Worm (Caenorhabditis elegans) whole organism, L4/young adult: ENCODE results near the gene C17B7.5.
A peak's percentile ranks its signal among the peaks of the same experiment; 100 is the strongest.

ENCODE experiments used
- W03F9.2 ChIP-seq: fragments of 150-350 bp; optimal IDR thresholded peaks from 2 replicates; lab custom pipeline; 2014; ENCODE audit warnings: missing biosample characterization, missing genetic modification characterization
- dao-5 ChIP-seq: sonication (generic microtip); optimal IDR thresholded peaks from 2 replicates; lab custom pipeline; 2016; ENCODE audit warnings: missing genotype, missing genetic modification characterization, moderate library complexity, missing compliant biosample characterization
- him-1 ChIP-seq: sonication (generic microtip); optimal IDR thresholded peaks from 2 replicates; lab custom pipeline; 2016; ENCODE audit warnings: missing genotype, missing genetic modification reagents, missing genetic modification characterization, missing compliant biosample characterization

C17B7.5 gene

ce11 chrV:3333334-3333733 is at the start of gene C17B7.5:
Gene C17B7.5, plus strand, starts transcription at chrV:3333634.
- TF ChIP-seq dao-5 (tag; lab: Kevin White, UChicago) (no peak), W03F9.2 (tag; lab: Kevin White, UChicago) (no peak), him-1 (no peak)

- no peak for TF ChIP-seq him-1
- TF ChIP-seq dao-5 (tag; lab: Kevin White, UChicago), result no peak
- no peak for TF ChIP-seq W03F9.2 (tag; lab: Kevin White, UChicago)
Observed at ce11 chrV:3284629-3285028, 48.8 kb upstream of the C17B7.5 start, which contains the start of gene F35F10.5. Gene F35F10.5, plus strand, starts transcription at chrV:3284929.

ce11 chrV:3287330-3287729 is 46.1 kb upstream of the C17B7.5 start, which contains the start of gene F35F10.7:
Gene F35F10.7, minus strand, starts transcription at chrV:3287430.
- TF ChIP-seq him-1, result no peak
- no peak for TF ChIP-seq dao-5 (tag; lab: Kevin White, UChicago)
- no peak for TF ChIP-seq W03F9.2 (tag; lab: Kevin White, UChicago)

ce11 chrV:3288134-3288533 is 45.3 kb upstream of the C17B7.5 start:
- TF ChIP-seq W03F9.2 (tag; lab: Kevin White, UChicago) (no peak), dao-5 (tag; lab: Kevin White, UChicago) (no peak), him-1 (no peak)

ce11 chrV:3289267-3289666 is 44.2 kb upstream of the C17B7.5 start, which contains the start of gene F35F10.6:
Gene F35F10.6, minus strand, starts transcription at chrV:3289367.
- TF ChIP-seq W03F9.2 (tag; lab: Kevin White, UChicago), result no peak
- TF ChIP-seq him-1, result no peak
- no peak for TF ChIP-seq dao-5 (tag; lab: Kevin White, UChicago)

- TF ChIP-seq dao-5 (tag; lab: Kevin White, UChicago), result no peak
- TF ChIP-seq him-1, result no peak
- no peak for TF ChIP-seq W03F9.2 (tag; lab: Kevin White, UChicago)
Observed at ce11 chrV:3295368-3295767, 38.1 kb upstream of the C17B7.5 start.

ce11 chrV:3297764-3298163 is 35.7 kb upstream of the C17B7.5 start, which contains the start of gene srx-122:
Gene srx-122, minus strand, starts transcription at chrV:3297864.
- TF ChIP-seq dao-5 (tag; lab: Kevin White, UChicago), result no peak
- TF ChIP-seq him-1, result no peak
- TF ChIP-seq W03F9.2 (tag; lab: Kevin White, UChicago), result no peak

ce11 chrV:3299437-3299836 is 34.0 kb upstream of the C17B7.5 start:
- TF ChIP-seq W03F9.2 (tag; lab: Kevin White, UChicago) (no peak), him-1 (no peak), dao-5 (tag; lab: Kevin White, UChicago) (no peak)

- TF ChIP-seq him-1 (no peak), W03F9.2 (tag; lab: Kevin White, UChicago) (no peak), dao-5 (tag; lab: Kevin White, UChicago) (no peak)
Observed at ce11 chrV:3301898-3302297, 31.5 kb upstream of the C17B7.5 start, which contains the start of gene srbc-1. Gene srbc-1, minus strand, starts transcription at chrV:3301998.

- TF ChIP-seq dao-5 (tag; lab: Kevin White, UChicago) (no peak), him-1 (no peak), W03F9.2 (tag; lab: Kevin White, UChicago) (no peak)
Observed at ce11 chrV:3308169-3308568, 25.3 kb upstream of the C17B7.5 start, which contains the start of gene srbc-3. Gene srbc-3, plus strand, starts transcription at chrV:3308469.

ce11 chrV:3312067-3312666 is 21.3 kb upstream of the C17B7.5 start, which contains the start of gene arrd-18:
Gene arrd-18, minus strand, starts transcription at chrV:3312117.
- TF ChIP-seq him-1 (no peak), dao-5 (tag; lab: Kevin White, UChicago) (no peak), W03F9.2 (tag; lab: Kevin White, UChicago) (no peak)

- TF ChIP-seq him-1 (peak; percentile 18), dao-5 (tag; lab: Kevin White, UChicago) (no peak), W03F9.2 (tag; lab: Kevin White, UChicago) (peak; percentile 16)
Observed at ce11 chrV:3315308-3315707, 18.1 kb upstream of the C17B7.5 start, which contains the start of gene arrd-19. Gene arrd-19, minus strand, starts transcription at chrV:3315516.

- TF ChIP-seq dao-5 (tag; lab: Kevin White, UChicago), result no peak
- TF ChIP-seq W03F9.2 (tag; lab: Kevin White, UChicago), result no peak
- no peak for TF ChIP-seq him-1
Observed at ce11 chrV:3316108-3316507, 17.3 kb upstream of the C17B7.5 start, which contains the start of gene F35F10.1. Gene F35F10.1, plus strand, starts transcription at chrV:3316307.

ce11 chrV:3318975-3319374 is 14.5 kb upstream of the C17B7.5 start, which contains the start of gene F35F10.13:
Gene F35F10.13, minus strand, starts transcription at chrV:3319075.
- TF ChIP-seq dao-5 (tag; lab: Kevin White, UChicago), result no peak
